Worm (Caenorhabditis elegans) whole organism, young adult: Measurements from ENCODE around the gene F28A12.10.

Source experiments
- B0035.1 ChIP-seq: sonication (generic microtip); optimal IDR thresholded peaks from 2 replicates; lab custom pipeline; 2016; ENCODE audit warnings: missing genetic modification characterization, mild to moderate bottlenecking, missing compliant biosample characterization, missing genotype, missing genetic modification reagents
- B0336.3 ChIP-seq: fragments of 200-800 bp; sonication (Bioruptor generic); IDR thresholded peaks from 2 replicates; pipeline ENCODE4 v1.3.6; 2022; ENCODE audit warnings: missing genetic modification characterization, missing compliant biosample characterization
- C06A6.2 ChIP-seq: fragments of 200-800 bp; sonication (Bioruptor generic); conservative IDR thresholded peaks from 2 replicates; pipeline ENCODE4 v1.3.6; 2022; ENCODE audit warnings: missing genetic modification characterization, missing compliant biosample characterization
- F22D6.2 ChIP-seq: sonication (generic microtip); optimal IDR thresholded peaks from 2 replicates; lab custom pipeline; 2016; ENCODE audit warnings: mild to moderate bottlenecking, missing genetic modification characterization, missing compliant biosample characterization
- F23B12.7 ChIP-seq: sonication (generic microtip); optimal IDR thresholded peaks from 2 replicates; lab custom pipeline; 2017; ENCODE audit warnings: missing genetic modification characterization, mild to moderate bottlenecking, missing compliant biosample characterization, antibody characterized with exemption, moderate library complexity; ENCODE audit not compliant: insufficient read depth
- F33H1.4 ChIP-seq: fragments of 200-800 bp; sonication (Bioruptor generic); IDR thresholded peaks from 2 replicates; pipeline ENCODE4 v1.3.6; 2022; ENCODE audit warnings: missing genetic modification reagents, missing genetic modification characterization, missing compliant biosample characterization
- F49E8.2 ChIP-seq: sonication (generic microtip); optimal IDR thresholded peaks from 3 replicates; lab custom pipeline; 2017; ENCODE audit warnings: missing genetic modification characterization, mild to moderate bottlenecking, missing compliant biosample characterization, antibody characterized with exemption, moderate library complexity; ENCODE audit not compliant: insufficient read depth
- F55B11.4 ChIP-seq: sonication (generic microtip); optimal IDR thresholded peaks from 2 replicates; lab custom pipeline; 2016; ENCODE audit warnings: missing compliant biosample characterization, missing genetic modification characterization, borderline replicate concordance; ENCODE audit not compliant: insufficient read depth
- K11D2.4 ChIP-seq: fragments of 200-800 bp; sonication (Bioruptor generic); IDR thresholded peaks from 2 replicates; pipeline ENCODE4 v1.3.6; 2022; ENCODE audit warnings: missing genetic modification reagents, missing genetic modification characterization, missing compliant biosample characterization
- K12H6.12 ChIP-seq: fragments of 200-800 bp; sonication (Bioruptor generic); optimal IDR thresholded peaks from 2 replicates; lab custom pipeline; 2018; ENCODE audit warnings: mild to moderate bottlenecking, missing genetic modification characterization, missing compliant biosample characterization
- T26A5.8 ChIP-seq: sonication (generic microtip); optimal IDR thresholded peaks from 2 replicates; lab custom pipeline; 2016; ENCODE audit warnings: missing genetic modification characterization, missing compliant biosample characterization
- ZK185.1 ChIP-seq: sonication (generic microtip); optimal IDR thresholded peaks from 2 replicates; lab custom pipeline; 2016; ENCODE audit warnings: mild to moderate bottlenecking, missing genetic modification characterization, missing compliant biosample characterization; ENCODE audit not compliant: poor library complexity, severe bottlenecking
- aptf-3 ChIP-seq: fragments of 200-800 bp; sonication (Bioruptor generic); IDR thresholded peaks from 2 replicates; pipeline ENCODE4 v1.3.6; 2022; ENCODE audit warnings: missing genetic modification characterization, missing compliant biosample characterization
- cebp-2 ChIP-seq: fragments of 200-800 bp; sonication (Bioruptor generic); IDR thresholded peaks from 2 replicates; pipeline ENCODE4 v1.3.6; 2022; ENCODE audit warnings: missing genetic modification characterization, missing compliant biosample characterization
- chd-7 ChIP-seq: sonication (generic microtip); optimal IDR thresholded peaks from 2 replicates; lab custom pipeline; 2016; ENCODE audit warnings: mild to moderate bottlenecking, missing genetic modification characterization, moderate library complexity, missing compliant biosample characterization
- efl-1 ChIP-seq: fragments of 150-350 bp; optimal IDR thresholded peaks from 2 replicates; lab custom pipeline; 2014; ENCODE audit warnings: missing biosample characterization, missing genetic modification reagents, missing genetic modification characterization
- ets-4 ChIP-seq: fragments of 200-800 bp; sonication (Bioruptor generic); optimal IDR thresholded peaks from 2 replicates; lab custom pipeline; 2018; ENCODE audit warnings: mild to moderate bottlenecking, missing genetic modification characterization, missing compliant biosample characterization
- him-1 ChIP-seq: sonication (generic microtip); optimal IDR thresholded peaks from 2 replicates; lab custom pipeline; 2016; ENCODE audit warnings: missing genotype, missing genetic modification reagents, missing genetic modification characterization, missing compliant biosample characterization
- hmg-1.2 ChIP-seq: fragments of 200-800 bp; sonication (Bioruptor generic); IDR thresholded peaks from 2 replicates; pipeline ENCODE4 v1.3.6; 2022; ENCODE audit warnings: missing genetic modification reagents, missing genetic modification characterization, missing compliant biosample characterization
- hrde-1 ChIP-seq: sonication (generic microtip); optimal IDR thresholded peaks from 2 replicates; lab custom pipeline; 2016; ENCODE audit warnings: missing genetic modification characterization, mild to moderate bottlenecking, missing compliant biosample characterization, moderate library complexity, missing genotype, missing genetic modification reagents, borderline replicate concordance
- hsf-1 ChIP-seq: fragments of 200-800 bp; sonication (Bioruptor generic); IDR thresholded peaks from 2 replicates; pipeline ENCODE4 v1.3.6; 2022; ENCODE audit warnings: missing genetic modification reagents, missing genetic modification characterization, missing compliant biosample characterization
- lin-35 ChIP-seq, 3 experiments: fragments of 150-350 bp in 2 of 3; sonication (generic microtip) in 1 of 3; optimal IDR thresholded peaks; 2 replicates each; lab custom pipeline; 2014 to 2018; ENCODE audit warnings: missing biosample characterization in 3 of 3, missing genetic modification characterization in 3 of 3, missing genetic modification reagents in 3 of 3
- lin-54 ChIP-seq: fragments of 200-800 bp; sonication (Bioruptor generic); optimal IDR thresholded peaks from 2 replicates; lab custom pipeline; 2018; ENCODE audit warnings: mild to moderate bottlenecking, missing genetic modification characterization, missing compliant biosample characterization
- lir-1 ChIP-seq: fragments of 200-800 bp; sonication (Bioruptor generic); conservative IDR thresholded peaks from 2 replicates; pipeline ENCODE4 v1.3.6; 2022; ENCODE audit warnings: missing genetic modification reagents, missing genetic modification characterization, missing compliant biosample characterization
- lsl-1 ChIP-seq: fragments of 200-800 bp; sonication (Bioruptor generic); optimal IDR thresholded peaks from 2 replicates; lab custom pipeline; 2018; ENCODE audit warnings: mild to moderate bottlenecking, missing genetic modification characterization, moderate library complexity, missing compliant biosample characterization
- madf-6 ChIP-seq: fragments of 200-800 bp; sonication (Bioruptor generic); IDR thresholded peaks from 2 replicates; pipeline ENCODE4 v1.3.6; 2022; ENCODE audit warnings: missing genetic modification reagents, missing genetic modification characterization, missing compliant biosample characterization
- mxl-1 ChIP-seq: sonication (generic microtip); optimal IDR thresholded peaks from 2 replicates; lab custom pipeline; 2016; ENCODE audit warnings: missing genetic modification characterization, missing compliant biosample characterization
- nfya-1 ChIP-seq: sonication (generic microtip); optimal IDR thresholded peaks from 2 replicates; lab custom pipeline; 2017; ENCODE audit warnings: antibody characterized with exemption, missing compliant biosample characterization, missing genetic modification characterization, borderline replicate concordance; ENCODE audit not compliant: insufficient read depth
- nfya-2 ChIP-seq: fragments of 200-800 bp; sonication (Bioruptor generic); IDR thresholded peaks from 2 replicates; pipeline ENCODE4 v1.3.6; 2022; ENCODE audit warnings: missing genetic modification reagents, missing genetic modification characterization, missing compliant biosample characterization
- nhr-120 ChIP-seq: fragments of 200-800 bp; sonication (Bioruptor generic); IDR thresholded peaks from 2 replicates; pipeline ENCODE4 v1.3.6; 2022; ENCODE audit warnings: missing genetic modification characterization, missing compliant biosample characterization
- nhr-80 ChIP-seq: sonication (generic microtip); optimal IDR thresholded peaks from 2 replicates; lab custom pipeline; 2016; ENCODE audit warnings: missing genetic modification characterization, missing compliant biosample characterization
- pbrm-1 ChIP-seq: fragments of 200-800 bp; sonication (Bioruptor generic); IDR thresholded peaks from 2 replicates; pipeline ENCODE4 v1.3.6; 2022; ENCODE audit warnings: missing genetic modification reagents, missing genetic modification characterization, missing compliant biosample characterization
- pha-4 ChIP-seq: fragments of 150-350 bp; sonication (generic microtip); optimal IDR thresholded peaks from 2 replicates; lab custom pipeline; 2014; ENCODE audit warnings: missing biosample characterization, missing genetic modification reagents, missing genetic modification characterization
- rec-8 ChIP-seq, 2 experiments: sonication (generic microtip); optimal IDR thresholded peaks; 2 replicates each; lab custom pipeline; 2016; ENCODE audit warnings: mild to moderate bottlenecking in 2 of 2, missing genetic modification characterization in 2 of 2, missing genetic modification reagents in 2 of 2, missing genotype in 2 of 2, missing biosample characterization in 1 of 2, missing compliant biosample characterization in 1 of 2, moderate library complexity in 1 of 2
- repo-1 ChIP-seq: sonication (generic microtip); optimal IDR thresholded peaks from 2 replicates; lab custom pipeline; 2017; ENCODE audit warnings: mild to moderate bottlenecking, missing genetic modification characterization, missing compliant biosample characterization
- sdz-38 ChIP-seq: sonication (generic microtip); optimal IDR thresholded peaks from 2 replicates; lab custom pipeline; 2016; ENCODE audit warnings: missing genotype, missing genetic modification characterization, missing compliant biosample characterization
- sea-2 ChIP-seq: fragments of 200-800 bp; sonication (Bioruptor generic); IDR thresholded peaks from 2 replicates; pipeline ENCODE4 v1.3.6; 2022; ENCODE audit warnings: missing genetic modification characterization, missing compliant biosample characterization
- snpc-1.1 ChIP-seq: sonication (generic microtip); optimal IDR thresholded peaks from 2 replicates; lab custom pipeline; 2017; ENCODE audit warnings: missing genetic modification characterization, mild to moderate bottlenecking, missing compliant biosample characterization, antibody characterized with exemption, moderate library complexity, missing genotype, missing genetic modification reagents; ENCODE audit not compliant: insufficient read depth
- snpc-1.3 ChIP-seq: sonication (generic microtip); optimal IDR thresholded peaks from 2 replicates; lab custom pipeline; 2017; ENCODE audit warnings: missing genetic modification characterization, mild to moderate bottlenecking, missing compliant biosample characterization, antibody characterized with exemption, moderate library complexity, missing genotype, missing genetic modification reagents; ENCODE audit not compliant: insufficient read depth
- tlf-1 ChIP-seq: fragments of 200-800 bp; sonication (Bioruptor generic); optimal IDR thresholded peaks from 2 replicates; lab custom pipeline; 2018; ENCODE audit warnings: mild to moderate bottlenecking, missing genetic modification characterization, missing compliant biosample characterization
- unc-62 ChIP-seq: fragments of 150-350 bp; optimal IDR thresholded peaks from 2 replicates; lab custom pipeline; 2014; ENCODE audit warnings: missing biosample characterization, missing genetic modification reagents, missing genetic modification characterization
- xnd-1 ChIP-seq: sonication (generic microtip); optimal IDR thresholded peaks from 2 replicates; lab custom pipeline; 2016; ENCODE audit warnings: missing genotype, missing genetic modification reagents, missing genetic modification characterization, missing compliant biosample characterization
- zfh-2 ChIP-seq: fragments of 200-800 bp; sonication (Bioruptor generic); conservative IDR thresholded peaks from 2 replicates; pipeline ENCODE4 v1.3.6; 2022; ENCODE audit warnings: missing genetic modification reagents, missing genetic modification characterization, missing compliant biosample characterization
- zim-3 ChIP-seq: sonication (generic microtip); optimal IDR thresholded peaks from 2 replicates; lab custom pipeline; 2017; ENCODE audit warnings: mild to moderate bottlenecking, missing genetic modification characterization, moderate library complexity, missing compliant biosample characterization
- ztf-18 ChIP-seq: sonication (generic microtip); optimal IDR thresholded peaks from 2 replicates; lab custom pipeline; 2016; ENCODE audit warnings: missing genotype, mild to moderate bottlenecking, missing genetic modification characterization, missing compliant biosample characterization
- ztf-26 ChIP-seq: sonication (generic microtip); optimal IDR thresholded peaks from 2 replicates; lab custom pipeline; 2017; ENCODE audit warnings: missing genetic modification characterization, missing compliant biosample characterization
- ztf-6 ChIP-seq: fragments of 200-800 bp; sonication (Bioruptor generic); IDR thresholded peaks from 2 replicates; pipeline ENCODE4 v1.3.6; 2022; ENCODE audit warnings: missing genetic modification reagents, missing genetic modification characterization, missing compliant biosample characterization

F28A12.10 gene

DNA sequence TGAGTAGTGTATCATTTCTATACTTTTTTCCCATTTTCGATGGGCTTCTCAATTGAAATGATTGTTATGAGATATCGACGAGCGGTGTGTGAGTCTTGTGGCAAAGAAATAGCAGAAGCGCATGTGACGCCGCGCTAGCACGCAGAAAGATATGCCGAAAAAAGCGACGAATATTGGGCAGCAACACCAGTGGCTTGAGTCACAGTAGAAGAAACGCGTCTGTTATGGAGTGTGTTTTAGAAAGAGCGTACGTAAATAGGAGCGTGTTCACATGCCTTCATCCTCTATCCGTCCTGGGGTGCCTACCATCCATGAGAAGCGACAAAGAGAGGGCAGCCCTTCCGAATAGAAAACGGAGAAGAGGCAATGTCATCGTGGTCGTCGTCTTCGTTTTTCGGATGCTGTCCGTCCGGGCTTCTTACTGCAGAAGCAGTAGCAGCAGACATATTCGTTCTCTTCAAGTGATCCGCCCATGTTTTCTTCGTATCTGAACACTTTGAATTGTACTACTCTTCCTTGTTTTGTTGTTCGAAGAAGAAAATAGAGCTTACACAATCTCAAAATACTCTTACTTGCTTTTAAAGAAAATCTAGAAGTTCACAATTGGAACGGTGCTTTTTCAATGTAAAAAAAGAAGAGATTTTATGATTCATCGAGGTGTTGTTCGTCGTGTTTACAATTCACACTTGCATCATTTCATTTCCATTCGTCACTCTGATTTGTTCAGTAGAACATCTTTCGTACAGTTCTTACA is 27.6 kb downstream of the F28A12.10 start (continued):
- no peak for TF ChIP-seq rec-8 (tag; optimal IDR thresholded peaks at IDR 0.05; lab: Kevin White, UChicago)
- TF ChIP-seq him-1 (tag; lab: Kevin White, UChicago) = no peak
- no peak for TF ChIP-seq sea-2 (GFP tag; lab: Robert Waterston, UW)
- TF ChIP-seq snpc-1.3 (tag; lab: Kevin White, UChicago) = no peak
- no peak for TF ChIP-seq nfya-1
- TF ChIP-seq pbrm-1 (GFP tag; lab: Robert Waterston, UW) = no peak
- no peak for TF ChIP-seq pha-4
- TF ChIP-seq F23B12.7 = no peak
- TF ChIP-seq zim-3 (tag; lab: Kevin White, UChicago) = no peak
- TF ChIP-seq B0336.3 (GFP tag; lab: Robert Waterston, UW) = no peak
- no peak for TF ChIP-seq madf-6 (GFP tag; lab: Robert Waterston, UW)
- TF ChIP-seq F33H1.4 = no peak
- no peak for TF ChIP-seq F55B11.4 (tag; lab: Kevin White, UChicago)
- no peak for TF ChIP-seq hrde-1 (tag; lab: Kevin White, UChicago)
- peak; percentile 38 for TF ChIP-seq chd-7
- TF ChIP-seq tlf-1 (GFP tag; lab: Kevin White, UChicago) = no peak
- 0 out of 2 replicates have a peak, but pooled peaks have one; percentile 30 for TF ChIP-seq nhr-120 (GFP tag; lab: Robert Waterston, UW)
- TF ChIP-seq repo-1 (tag; lab: Kevin White, UChicago) = peak; percentile 31
- 0 out of 2 replicates have a peak, but pooled peaks have one; percentile 7 for TF ChIP-seq aptf-3 (GFP tag; lab: Robert Waterston, UW)
- no peak for TF ChIP-seq lir-1 (GFP tag; lab: Robert Waterston, UW)
- TF ChIP-seq lsl-1 = no peak
- TF ChIP-seq hsf-1 (GFP tag; lab: Robert Waterston, UW) = no peak
- no peak for TF ChIP-seq nhr-80 (tag; lab: Kevin White, UChicago)
- no peak for TF ChIP-seq K12H6.12 (tag; lab: Kevin White, UChicago)
- no peak for TF ChIP-seq K11D2.4
- peak in 1 of 3 experiments; percentile 11 for TF ChIP-seq lin-35 (GFP tag; optimal IDR thresholded peaks at IDR 0.05; lab: Kevin White, UChicago)
- TF ChIP-seq F22D6.2 (tag; lab: Kevin White, UChicago) = no peak
- no peak for TF ChIP-seq efl-1 (GFP tag; lab: Kevin White, UChicago)
- TF ChIP-seq C06A6.2 (GFP tag; lab: Robert Waterston, UW) = no peak
- TF ChIP-seq zfh-2 (GFP tag; lab: Robert Waterston, UW) = peak; percentile 54; the same call in 1 of the 2 replicates
- TF ChIP-seq ztf-26 (tag; lab: Kevin White, UChicago) = no peak
- no peak for TF ChIP-seq ets-4
- no peak for TF ChIP-seq B0035.1 (tag; lab: Kevin White, UChicago)
- no peak for TF ChIP-seq F49E8.2
- TF ChIP-seq lin-54 (GFP tag; lab: Kevin White, UChicago) = no peak
- no peak for TF ChIP-seq sdz-38
- no peak for TF ChIP-seq xnd-1 (tag; lab: Kevin White, UChicago)
- TF ChIP-seq mxl-1 (tag; lab: Kevin White, UChicago) = no peak
- TF ChIP-seq T26A5.8 (tag; lab: Kevin White, UChicago) = no peak
- TF ChIP-seq nfya-2 (GFP tag; lab: Robert Waterston, UW) = no peak
- TF ChIP-seq ZK185.1 (tag; lab: Kevin White, UChicago) = no peak
- TF ChIP-seq hmg-1.2 = 0 out of 2 replicates have a peak, but pooled peaks have one; percentile 5
- TF ChIP-seq unc-62 (GFP tag; lab: Kevin White, UChicago) = no peak
- TF ChIP-seq snpc-1.1 (tag; lab: Kevin White, UChicago) = no peak
- no peak for TF ChIP-seq cebp-2
- no peak for TF ChIP-seq ztf-6 (GFP tag; lab: Robert Waterston, UW)
- TF ChIP-seq ztf-18 (tag; lab: Kevin White, UChicago) = no peak
